Fruit fly (Drosophila melanogaster): Measurements from ENCODE around the gene CG13625.

CG13625 gene

dm6 chr3R:24543676-24544277 lies 41.2 kb downstream of the CG13625 start, which contains the start of gene Cftr (continued):
- TF ChIP-seq eyg (GFP tag; optimal IDR thresholded peaks at IDR 0.05) = peak; percentile 22
- no peak for TF ChIP-seq Fer2 (tag; optimal IDR thresholded peaks at IDR 0.05)
- TF ChIP-seq hkb (optimal IDR thresholded peaks at IDR 0.05) = no peak
- TF ChIP-seq hkb (GFP tag; IDR thresholded peaks at IDR 0.05) = peak; percentile 65
- no peak; the same call in 1 of the 2 replicates for TF ChIP-seq chm (GFP tag; IDR thresholded peaks at IDR 0.05)
- TF ChIP-seq zf30C (GFP tag; optimal IDR thresholded peaks at IDR 0.05) = no peak
- no peak for TF ChIP-seq sqz (GFP tag; optimal IDR thresholded peaks at IDR 0.05)
- TF ChIP-seq CG17612 (GFP tag; IDR thresholded peaks at IDR 0.05) = no peak; the same call in 1 of the 2 replicates
- TF ChIP-seq CG15073 (GFP tag; optimal IDR thresholded peaks at IDR 0.05) = no peak
- TF ChIP-seq sim (GFP tag; IDR thresholded peaks at IDR 0.05) = no peak
- TF ChIP-seq CG10431 (GFP tag; optimal IDR thresholded peaks at IDR 0.05) = no peak
- TF ChIP-seq cwo (GFP tag; optimal IDR thresholded peaks at IDR 0.05) = peak; percentile 100
- no peak for TF ChIP-seq ap (GFP tag; IDR thresholded peaks at IDR 0.05)
- TF ChIP-seq fd96Cb (tag; optimal IDR thresholded peaks at IDR 0.05) = no peak
- TF ChIP-seq CG7839 (tag; optimal IDR thresholded peaks at IDR 0.05) = peak; percentile 34
- TF ChIP-seq CG8089 (GFP tag; optimal IDR thresholded peaks at IDR 0.05) = no peak
- peak in 1 of 2 experiments; percentile 70 for TF ChIP-seq Trl (optimal IDR thresholded peaks at IDR 0.05)
- peak; percentile 26 for TF ChIP-seq Trl (GFP tag; optimal IDR thresholded peaks at IDR 0.05)
- TF ChIP-seq CG43689 (GFP tag; IDR thresholded peaks at IDR 0.05) = 0 out of 2 replicates have a peak, but pooled peaks have one; percentile 4
- no peak for TF ChIP-seq Oaz (GFP tag; IDR thresholded peaks at IDR 0.05)
- no peak for TF ChIP-seq CG1603 (tag; optimal IDR thresholded peaks at IDR 0.05)
- peak; percentile 0 for TF ChIP-seq CG9817 (tag; optimal IDR thresholded peaks at IDR 0.05)
- no peak for TF ChIP-seq az2 (GFP tag; optimal IDR thresholded peaks at IDR 0.05)
- TF ChIP-seq CTCF (GFP tag; optimal IDR thresholded peaks at IDR 0.05) = peak; percentile 61
- peak; percentile 88 for TF ChIP-seq mirr (GFP tag; optimal IDR thresholded peaks at IDR 0.05)
- TF ChIP-seq amos (GFP tag; IDR thresholded peaks at IDR 0.05; ENCODE audit: partially characterized antibody) = peak; percentile 56; the same call in 1 of the 2 replicates
- peak; percentile 1 for TF ChIP-seq CG7786 (GFP tag; optimal IDR thresholded peaks at IDR 0.05)
- peak; percentile 46 for TF ChIP-seq BEAF-32 (GFP tag; optimal IDR thresholded peaks at IDR 0.05)
- TF ChIP-seq twi (tag; optimal IDR thresholded peaks at IDR 0.05) = no peak
- TF ChIP-seq CG7372 (GFP tag; IDR thresholded peaks at IDR 0.05) = no peak
- no peak for TF ChIP-seq bigmax (GFP tag; optimal IDR thresholded peaks at IDR 0.05)
- no peak for TF ChIP-seq Meics (GFP tag; optimal IDR thresholded peaks at IDR 0.05)
- peak; percentile 16 for TF ChIP-seq Vsx1 (GFP tag; optimal IDR thresholded peaks at IDR 0.05)
- TF ChIP-seq CG4854 (GFP tag; optimal IDR thresholded peaks at IDR 0.05) = peak; percentile 44
- no peak for TF ChIP-seq Eip74EF (GFP tag; optimal IDR thresholded peaks at IDR 0.05)
- peak; percentile 15 for TF ChIP-seq CG10654 (GFP tag; optimal IDR thresholded peaks at IDR 0.05)
- TF ChIP-seq CG12104 (GFP tag; optimal IDR thresholded peaks at IDR 0.05) = peak; percentile 44
- TF ChIP-seq Awh (GFP tag; IDR thresholded peaks at IDR 0.05) = no peak; the same call in 1 of the 2 replicates
- no peak for TF ChIP-seq Hr3 (GFP tag; optimal IDR thresholded peaks at IDR 0.05)
- TF ChIP-seq CG16779 (GFP tag; IDR thresholded peaks at IDR 0.05) = peak; percentile 65; the same call in 1 of the 2 replicates
- peak; percentile 5 for TF ChIP-seq disco-r (GFP tag; optimal IDR thresholded peaks at IDR 0.05)
- no peak for TF ChIP-seq aop (GFP tag; IDR thresholded peaks at IDR 0.05)
- no peak for TF ChIP-seq CG8765 (GFP tag; IDR thresholded peaks at IDR 0.05)
- peak; percentile 18 for TF ChIP-seq wek (GFP tag; optimal IDR thresholded peaks at IDR 0.05)
- no peak for TF ChIP-seq HHEX (GFP tag; optimal IDR thresholded peaks at IDR 0.05)
- TF ChIP-seq fru (optimal IDR thresholded peaks at IDR 0.05) = no peak
- no peak for TF ChIP-seq CG9215 (GFP tag; IDR thresholded peaks at IDR 0.05)
- peak; percentile 48; the same call in 1 of the 2 replicates for TF ChIP-seq E2f1 (GFP tag; IDR thresholded peaks at IDR 0.05)
- TF ChIP-seq CG17385 (GFP tag; optimal IDR thresholded peaks at IDR 0.05) = peak; percentile 45
- no peak for TF ChIP-seq lmd (GFP tag; IDR thresholded peaks at IDR 0.05)
- TF ChIP-seq pb (GFP tag; optimal IDR thresholded peaks at IDR 0.05) = no peak
- TF ChIP-seq Mes4 (GFP tag; optimal IDR thresholded peaks at IDR 0.05) = peak; percentile 1

Data from whole organism, embryonic.